Fruit fly (Drosophila melanogaster) whole organism, embryonic: ENCODE measurements around the gene CG9839.
A peak's percentile ranks its signal among the peaks of the same experiment; 100 is the strongest.

ENCODE experiments used
- Atf-2 ChIP-seq: fragments of 200-800 bp; sonication (Bioruptor generic); optimal IDR thresholded peaks from 2 replicates; lab custom pipeline; 2016; ENCODE audit warnings: missing biosample characterization, missing genetic modification characterization
- Atf6 ChIP-seq: fragments of 200-800 bp; sonication (Bioruptor generic); IDR thresholded peaks from 2 replicates; pipeline ENCODE4 v1.3.6; 2022; ENCODE audit warnings: missing biosample characterization, missing genetic modification characterization
- B-H2 ChIP-seq: fragments of 200-800 bp; sonication (Bioruptor generic); optimal IDR thresholded peaks from 2 replicates; lab custom pipeline; 2018; ENCODE audit warnings: missing biosample characterization, mild to moderate bottlenecking, missing genetic modification characterization
- CG10267 ChIP-seq: fragments of 200-800 bp; sonication (Bioruptor generic); optimal IDR thresholded peaks from 2 replicates; lab custom pipeline; 2018; ENCODE audit warnings: missing biosample characterization, mild to moderate bottlenecking, missing genetic modification characterization, moderate library complexity
- CG10274 ChIP-seq: fragments of 200-800 bp; sonication (Bioruptor generic); optimal IDR thresholded peaks from 3 replicates; lab custom pipeline; 2017; ENCODE audit warnings: missing biosample characterization, mild to moderate bottlenecking, missing genetic modification characterization
- CG10321 ChIP-seq: fragments of 200-800 bp; sonication (Bioruptor generic); IDR thresholded peaks from 2 replicates; pipeline ENCODE4 v1.3.6; 2022; ENCODE audit warnings: missing biosample characterization, missing genetic modification characterization
- CG10366 ChIP-seq: fragments of 200-800 bp; sonication (Bioruptor generic); IDR thresholded peaks from 2 replicates; pipeline ENCODE4 v1.3.6; 2022; ENCODE audit warnings: missing biosample characterization, missing genetic modification characterization
- CG10543 ChIP-seq: fragments of 200-800 bp; sonication (Bioruptor generic); optimal IDR thresholded peaks from 3 replicates; lab custom pipeline; 2017; ENCODE audit warnings: missing biosample characterization, mild to moderate bottlenecking, missing genetic modification characterization, moderate library complexity
- CG12769 ChIP-seq: fragments of 200-800 bp; sonication (Bioruptor generic); optimal IDR thresholded peaks from 2 replicates; lab custom pipeline; 2019; ENCODE audit warnings: missing biosample characterization, mild to moderate bottlenecking, missing genetic modification characterization, moderate library complexity
- CG13424 ChIP-seq: fragments of 200-800 bp; sonication (Bioruptor generic); optimal IDR thresholded peaks from 2 replicates; lab custom pipeline; 2019; ENCODE audit warnings: missing biosample characterization, mild to moderate bottlenecking, missing genetic modification characterization, moderate library complexity
- CG13775 ChIP-seq: fragments of 200-800 bp; sonication (Bioruptor generic); optimal IDR thresholded peaks from 3 replicates; lab custom pipeline; 2017; ENCODE audit warnings: missing biosample characterization, mild to moderate bottlenecking, missing genetic modification characterization
- CG15073 ChIP-seq: fragments of 200-800 bp; sonication (Bioruptor generic); optimal IDR thresholded peaks from 2 replicates; lab custom pipeline; 2016; ENCODE audit warnings: missing biosample characterization, missing genetic modification characterization
- CG2678 ChIP-seq: fragments of 200-800 bp; sonication (Bioruptor generic); optimal IDR thresholded peaks from 3 replicates; lab custom pipeline; 2019; ENCODE audit warnings: missing biosample characterization, mild to moderate bottlenecking, missing genetic modification characterization, moderate library complexity
- CG30020 ChIP-seq: fragments of 200-800 bp; optimal IDR thresholded peaks from 2 replicates; lab custom pipeline; 2019; ENCODE audit warnings: missing biosample characterization, mild to moderate bottlenecking, missing genetic modification characterization, moderate library complexity
- CG7745 ChIP-seq: fragments of 200-800 bp; sonication (Bioruptor generic); optimal IDR thresholded peaks from 2 replicates; lab custom pipeline; 2018; ENCODE audit warnings: missing biosample characterization, mild to moderate bottlenecking, missing genetic modification characterization, moderate library complexity
- CG8089 ChIP-seq: fragments of 200-800 bp; sonication (Bioruptor generic); optimal IDR thresholded peaks from 3 replicates; lab custom pipeline; 2016; ENCODE audit warnings: missing biosample characterization, missing genetic modification characterization
- CG8290 ChIP-seq, 3 experiments: fragments of 200-800 bp; sonication (Bioruptor generic); optimal IDR thresholded peaks; 2 replicates each; lab custom pipeline; 2016 to 2019; ENCODE audit warnings: missing biosample characterization in 3 of 3, missing genetic modification characterization in 3 of 3, mild to moderate bottlenecking in 2 of 3, moderate library complexity in 1 of 3
- CG8359 ChIP-seq: fragments of 200-800 bp; sonication (Bioruptor generic); optimal IDR thresholded peaks from 2 replicates; lab custom pipeline; 2017; ENCODE audit warnings: missing biosample characterization, mild to moderate bottlenecking, missing genetic modification characterization, borderline replicate concordance
- CG8388 ChIP-seq: fragments of 200-800 bp; sonication (Bioruptor generic); optimal IDR thresholded peaks from 2 replicates; lab custom pipeline; 2019; ENCODE audit warnings: missing biosample characterization, mild to moderate bottlenecking, missing genetic modification characterization, moderate library complexity
- CG8944 ChIP-seq: fragments of 200-800 bp; sonication (Bioruptor generic); optimal IDR thresholded peaks from 3 replicates; lab custom pipeline; 2016; ENCODE audit warnings: missing biosample characterization, missing genetic modification characterization
- Chrac-16 ChIP-seq: fragments of 200-800 bp; sonication (Bioruptor generic); optimal IDR thresholded peaks from 3 replicates; lab custom pipeline; 2016; ENCODE audit warnings: missing biosample characterization, missing genetic modification characterization
- Dll ChIP-seq: fragments of 200-800 bp; sonication (Bioruptor generic); IDR thresholded peaks from 4 replicates; pipeline ENCODE4 v1.3.6; 2022; ENCODE audit warnings: missing biosample characterization, missing genetic modification characterization; ENCODE audit not compliant: partially characterized antibody
- Ets97D ChIP-seq: fragments of 200-800 bp; sonication (Bioruptor generic); optimal IDR thresholded peaks from 3 replicates; lab custom pipeline; 2016; ENCODE audit warnings: missing biosample characterization, missing genetic modification characterization
- H2.0 ChIP-seq: fragments of 200-800 bp; sonication (Bioruptor generic); IDR thresholded peaks from 2 replicates; pipeline ENCODE4 v1.3.6; 2022; ENCODE audit warnings: missing biosample characterization, missing genetic modification characterization
- HmgD ChIP-seq: fragments of 200-800 bp; sonication (Bioruptor generic); optimal IDR thresholded peaks from 3 replicates; lab custom pipeline; 2016; ENCODE audit warnings: missing biosample characterization, missing genetic modification characterization
- MTF-1 ChIP-seq: fragments of 200-800 bp; sonication (Bioruptor generic); optimal IDR thresholded peaks from 2 replicates; lab custom pipeline; 2018; ENCODE audit warnings: missing biosample characterization, mild to moderate bottlenecking, missing genetic modification characterization, borderline replicate concordance
- Mes4 ChIP-seq: fragments of 200-800 bp; sonication (Bioruptor generic); optimal IDR thresholded peaks from 2 replicates; lab custom pipeline; 2016; ENCODE audit warnings: missing biosample characterization, missing genetic modification characterization
- Poxn ChIP-seq: fragments of 200-800 bp; sonication (Bioruptor generic); IDR thresholded peaks from 2 replicates; pipeline ENCODE4 v1.3.6; 2022; ENCODE audit warnings: missing biosample characterization, missing genetic modification characterization
- Sin3A ChIP-seq: fragments of >200 bp; optimal IDR thresholded peaks from 2 replicates; lab custom pipeline; 2018
- Vsx1 ChIP-seq: fragments of 200-800 bp; sonication (Bioruptor generic); optimal IDR thresholded peaks from 2 replicates; lab custom pipeline; 2017; ENCODE audit warnings: missing biosample characterization, mild to moderate bottlenecking, missing genetic modification characterization, missing genetic modification reagents
- ato ChIP-seq: fragments of 200-800 bp; sonication (Bioruptor generic); IDR thresholded peaks from 2 replicates; pipeline ENCODE4 v1.3.6; 2022; ENCODE audit warnings: missing biosample characterization, missing genetic modification characterization; ENCODE audit not compliant: partially characterized antibody
- bab2 ChIP-seq: fragments of 200-800 bp; sonication (Bioruptor generic); optimal IDR thresholded peaks from 2 replicates; lab custom pipeline; 2016; ENCODE audit warnings: missing biosample characterization, missing genetic modification characterization
- bigmax ChIP-seq: fragments of 200-800 bp; sonication (Bioruptor generic); optimal IDR thresholded peaks from 2 replicates; lab custom pipeline; 2018; ENCODE audit warnings: missing biosample characterization, mild to moderate bottlenecking, missing genetic modification characterization
- btn ChIP-seq: fragments of 200-800 bp; sonication (Bioruptor generic); optimal IDR thresholded peaks from 2 replicates; lab custom pipeline; 2016; ENCODE audit warnings: missing biosample characterization, missing genetic modification characterization
- chm ChIP-seq: fragments of 200-800 bp; sonication (Bioruptor generic); IDR thresholded peaks from 2 replicates; pipeline ENCODE4 v1.3.6; 2022; ENCODE audit warnings: missing biosample characterization, missing genetic modification characterization
- ci ChIP-seq: fragments of 200-800 bp; sonication (Bioruptor generic); IDR thresholded peaks from 3 replicates; pipeline ENCODE4 v1.3.6; 2022; ENCODE audit warnings: missing biosample characterization, missing genetic modification characterization
- crc ChIP-seq: fragments of 200-800 bp; sonication (Bioruptor generic); optimal IDR thresholded peaks from 2 replicates; lab custom pipeline; 2016; ENCODE audit warnings: missing biosample characterization, missing genetic modification characterization
- da ChIP-seq: fragments of 200-800 bp; sonication (Bioruptor generic); optimal IDR thresholded peaks from 2 replicates; lab custom pipeline; 2016; ENCODE audit warnings: missing biosample characterization, missing genetic modification characterization
- ftz-f1 ChIP-seq: fragments of 200-800 bp; sonication (Bioruptor generic); optimal IDR thresholded peaks from 2 replicates; lab custom pipeline; 2016; ENCODE audit warnings: missing biosample characterization, missing genetic modification characterization
- gce ChIP-seq: fragments of 200-800 bp; sonication (Bioruptor generic); IDR thresholded peaks from 3 replicates; pipeline ENCODE4 v1.3.6; 2022; ENCODE audit warnings: missing biosample characterization, missing genetic modification characterization
- lab ChIP-seq: fragments of 200-800 bp; sonication (Bioruptor generic); optimal IDR thresholded peaks from 3 replicates; lab custom pipeline; 2017; ENCODE audit warnings: missing biosample characterization, missing genetic modification characterization, mild to moderate bottlenecking, moderate library complexity, missing genetic modification reagents
- lola ChIP-seq, 3 experiments: fragments of >200 bp in 2 of 3; fragments of 200-800 bp in 1 of 3; sonication (Bioruptor generic) in 1 of 3; optimal IDR thresholded peaks; 2 replicates each; lab custom pipeline; 2017 to 2019; ENCODE audit warnings: missing biosample characterization in 3 of 3, missing genetic modification characterization in 3 of 3, mild to moderate bottlenecking in 1 of 3, moderate library complexity in 1 of 3
- mirr ChIP-seq: fragments of 200-800 bp; sonication (Bioruptor generic); optimal IDR thresholded peaks from 3 replicates; lab custom pipeline; 2018; ENCODE audit warnings: missing biosample characterization, mild to moderate bottlenecking, missing genetic modification characterization
- pan ChIP-seq, 4 experiments: fragments of >200 bp in 3 of 4; fragments of 200-800 bp in 1 of 4; sonication (Bioruptor generic) in 1 of 4; optimal IDR thresholded peaks in 3 of 4; IDR thresholded peaks in 1 of 4; 2 replicates each; pipeline versions ENCODE4 v1.3.6 to Lab custom; 2017 to 2022; ENCODE audit warnings: missing biosample characterization in 2 of 4, missing genetic modification characterization in 2 of 4, mixed read lengths in 1 of 4
- psq ChIP-seq: fragments of 200-800 bp; sonication (Bioruptor generic); optimal IDR thresholded peaks from 2 replicates; lab custom pipeline; 2017; ENCODE audit warnings: missing biosample characterization, missing genetic modification characterization
- shn ChIP-seq: fragments of 200-800 bp; sonication (Bioruptor generic); optimal IDR thresholded peaks from 3 replicates; lab custom pipeline; 2016; ENCODE audit warnings: missing biosample characterization, missing genetic modification characterization
- so ChIP-seq: fragments of 200-800 bp; sonication (Bioruptor generic); IDR thresholded peaks from 3 replicates; pipeline ENCODE4 v1.3.6; 2022; ENCODE audit warnings: missing biosample characterization, missing genetic modification characterization
- ssp ChIP-seq: fragments of 200-800 bp; sonication (Bioruptor generic); IDR thresholded peaks from 2 replicates; pipeline ENCODE4 v1.3.6; 2022; ENCODE audit warnings: missing biosample characterization, missing genetic modification characterization
- tup ChIP-seq: fragments of 200-800 bp; sonication (Bioruptor generic); optimal IDR thresholded peaks from 2 replicates; lab custom pipeline; 2016; ENCODE audit warnings: missing biosample characterization, mild to moderate bottlenecking, missing genetic modification characterization, moderate library complexity

Gene CG9839

DNA sequence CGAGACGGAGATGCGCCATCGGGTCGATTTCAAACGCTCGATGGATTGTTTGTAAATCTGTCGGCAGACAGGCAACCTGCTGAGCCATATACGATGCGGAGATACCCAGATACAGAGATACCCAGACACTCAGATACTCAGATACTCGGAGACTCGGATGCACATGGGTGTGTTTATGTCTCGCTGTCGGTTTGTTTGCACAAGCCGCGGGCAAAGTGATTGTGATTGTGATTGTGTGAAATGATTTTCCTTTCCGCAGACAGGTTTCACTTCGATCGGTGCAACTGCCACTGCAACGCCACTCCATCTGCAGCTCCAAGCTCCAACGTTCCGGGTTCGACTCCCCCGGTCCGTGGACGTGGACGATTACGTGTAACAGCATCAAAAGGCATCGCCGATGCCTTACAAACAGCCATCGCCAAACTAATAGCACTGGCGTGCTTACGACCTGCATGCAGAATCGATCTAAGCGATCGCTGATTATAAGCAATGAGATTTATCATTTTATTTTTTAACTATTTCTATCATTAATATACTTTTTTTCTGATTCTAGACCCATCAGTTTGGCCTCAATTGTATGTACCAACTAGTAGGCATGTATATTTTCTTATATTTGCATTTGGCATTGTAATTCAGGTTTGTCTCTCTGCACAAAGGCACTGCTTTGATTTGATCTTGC is 16.7 kb downstream of the CG9839 start (continued):
- no peak for TF ChIP-seq Chrac-16 (GFP tag; lab: Kevin White, UChicago)
- no peak for TF ChIP-seq CG30020 (tag; lab: Kevin White, UChicago)
- no peak for TF ChIP-seq bigmax (GFP tag; lab: Kevin White, UChicago)
- TF ChIP-seq CG10366, result peak; percentile 65
- no peak for TF ChIP-seq da
- TF ChIP-seq pan (optimal IDR thresholded peaks at IDR 0.05; lab: Kevin White, UChicago), result no peak
- TF ChIP-seq pan (GFP tag; optimal IDR thresholded peaks at IDR 0.05 in 1 of 2, IDR thresholded peaks at IDR 0.05 in 1 of 2), result peak in 1 of 2 experiments; percentile 88
- no peak for TF ChIP-seq bab2 (GFP tag; lab: Kevin White, UChicago)
- TF ChIP-seq Sin3A (lab: Kevin White, UChicago), result no peak
- TF ChIP-seq MTF-1, result no peak
- TF ChIP-seq crc (GFP tag; lab: Kevin White, UChicago), result no peak
- TF ChIP-seq CG8089, result no peak
- no peak for TF ChIP-seq shn
- no peak for TF ChIP-seq ftz-f1 (GFP tag; lab: Kevin White, UChicago)
- TF ChIP-seq lola (GFP tag; optimal IDR thresholded peaks at IDR 0.05; lab: Kevin White, UChicago), result peak in 1 of 3 experiments; percentile 7
- TF ChIP-seq lab, result peak; percentile 40
- TF ChIP-seq HmgD (GFP tag; lab: Kevin White, UChicago), result no peak
- TF ChIP-seq CG13424 (tag; lab: Kevin White, UChicago), result peak; percentile 47
- peak; percentile 33 for TF ChIP-seq CG10267
- TF ChIP-seq CG8388 (GFP tag; lab: Kevin White, UChicago), result peak; percentile 37
- no peak for TF ChIP-seq Ets97D (GFP tag; lab: Kevin White, UChicago)
- TF ChIP-seq mirr (GFP tag; lab: Kevin White, UChicago), result no peak
- TF ChIP-seq so (GFP tag; lab: Robert Waterston, UW), result peak; percentile 81
- TF ChIP-seq ato, result no peak
- TF ChIP-seq B-H2 (GFP tag; lab: Kevin White, UChicago), result no peak
- no peak for TF ChIP-seq CG8290 (GFP tag; optimal IDR thresholded peaks at IDR 0.05; lab: Kevin White, UChicago)
- no peak for TF ChIP-seq CG8290 (tag; optimal IDR thresholded peaks at IDR 0.05; lab: Kevin White, UChicago)
- no peak for TF ChIP-seq Mes4 (GFP tag; lab: Kevin White, UChicago)
- no peak for TF ChIP-seq psq (GFP tag; lab: Kevin White, UChicago)
- TF ChIP-seq Atf-2, result no peak
- TF ChIP-seq Vsx1 (GFP tag; lab: Kevin White, UChicago), result peak; percentile 17
- no peak for TF ChIP-seq CG8359 (GFP tag; lab: Kevin White, UChicago)
- TF ChIP-seq H2.0 (GFP tag; lab: Robert Waterston, UW), result peak; percentile 72
- TF ChIP-seq CG12769 (tag; lab: Kevin White, UChicago), result no peak
- TF ChIP-seq Poxn (GFP tag; lab: Robert Waterston, UW), result no peak
- TF ChIP-seq CG2678, result peak; percentile 63
- no peak for TF ChIP-seq Dll (GFP tag; lab: Robert Waterston, UW)
- no peak for TF ChIP-seq CG8944 (GFP tag; lab: Kevin White, UChicago)
- no peak for TF ChIP-seq CG10321 (GFP tag; lab: Robert Waterston, UW)
- TF ChIP-seq CG13775 (GFP tag; lab: Kevin White, UChicago), result no peak
- TF ChIP-seq gce (GFP tag; lab: Robert Waterston, UW), result peak; percentile 70; the same call in 1 of the 3 replicates
- TF ChIP-seq chm (GFP tag; lab: Robert Waterston, UW), result no peak
- TF ChIP-seq ssp, result peak; percentile 54; the same call in 1 of the 2 replicates
- TF ChIP-seq ci (GFP tag; lab: Robert Waterston, UW), result peak; percentile 82
- no peak for TF ChIP-seq CG10274 (GFP tag; lab: Kevin White, UChicago)
- no peak for TF ChIP-seq CG15073
- TF ChIP-seq CG10543 (GFP tag; lab: Kevin White, UChicago), result no peak
- no peak for TF ChIP-seq tup (GFP tag; lab: Kevin White, UChicago)
- no peak for TF ChIP-seq Atf6
- TF ChIP-seq btn, result no peak
- TF ChIP-seq CG7745 (tag; lab: Kevin White, UChicago), result no peak
